Worm (Caenorhabditis elegans) whole organism, L2 larva: ENCODE measurements around the gene ZC477.7.

Experiments used
- F13H6.1 ChIP-seq: sonication (generic microtip); optimal IDR thresholded peaks from 2 replicates; lab custom pipeline; 2016; ENCODE audit warnings: missing genetic modification characterization, missing compliant biosample characterization
- R02D3.7 ChIP-seq: fragments of 150-350 bp; optimal IDR thresholded peaks from 2 replicates; lab custom pipeline; 2014; ENCODE audit warnings: missing biosample characterization, missing genetic modification characterization
- ceh-82 ChIP-seq: fragments of 150-350 bp; optimal IDR thresholded peaks from 2 replicates; lab custom pipeline; 2014; ENCODE audit warnings: missing biosample characterization, missing genetic modification characterization
- elt-3 ChIP-seq: sonication (generic microtip); optimal IDR thresholded peaks from 2 replicates; lab custom pipeline; 2017; ENCODE audit warnings: missing biosample characterization, missing genetic modification characterization
- mab-5 ChIP-seq: fragments of 150-350 bp; optimal IDR thresholded peaks from 2 replicates; lab custom pipeline; 2014; ENCODE audit warnings: missing biosample characterization, missing genetic modification characterization
- nhr-10 ChIP-seq: sonication (generic microtip); optimal IDR thresholded peaks from 2 replicates; lab custom pipeline; 2017; ENCODE audit warnings: missing biosample characterization, missing genetic modification characterization
- nhr-11 ChIP-seq: fragments of 150-350 bp; optimal IDR thresholded peaks from 2 replicates; lab custom pipeline; 2014; ENCODE audit warnings: missing biosample characterization, missing genetic modification characterization
- snpc-4 ChIP-seq: fragments of 150-350 bp; optimal IDR thresholded peaks from 2 replicates; lab custom pipeline; 2014; ENCODE audit warnings: missing biosample characterization, missing genetic modification characterization
- ztf-11 ChIP-seq: sonication (generic microtip); optimal IDR thresholded peaks from 2 replicates; lab custom pipeline; 2017; ENCODE audit warnings: missing biosample characterization, missing genetic modification characterization

ce11 chrIV:7083976-7084375, 27.3 kb downstream of the ZC477.7 start:
- no peak for TF ChIP-seq elt-3 (tag; lab: Kevin White, UChicago)
- no peak for TF ChIP-seq ceh-82 (tag; lab: Kevin White, UChicago)
- TF ChIP-seq R02D3.7 (tag; lab: Kevin White, UChicago): no peak
- TF ChIP-seq F13H6.1 (tag; lab: Kevin White, UChicago): no peak
- no peak for TF ChIP-seq mab-5 (tag; lab: Kevin White, UChicago)
- no peak for TF ChIP-seq ztf-11 (tag; lab: Kevin White, UChicago)
- no peak for TF ChIP-seq nhr-10 (tag; lab: Kevin White, UChicago)
- no peak for TF ChIP-seq snpc-4 (tag; lab: Kevin White, UChicago)
- no peak for TF ChIP-seq nhr-11 (tag; lab: Kevin White, UChicago)
